Fruit fly (Drosophila melanogaster) whole organism, embryonic: ENCODE data around the gene CG16853.
A peak's percentile ranks its signal among the peaks of the same experiment; 100 is the strongest.

Experiments used
- Ada2b ChIP-seq: fragments of 200-800 bp; sonication (Bioruptor generic); IDR thresholded peaks from 2 replicates; pipeline ENCODE4 v1.3.6; 2022; ENCODE audit warnings: missing biosample characterization, missing genetic modification characterization
- Adf1 ChIP-seq: fragments of 200-800 bp; sonication (Bioruptor generic); IDR thresholded peaks from 2 replicates; pipeline ENCODE4 v1.3.6; 2022; ENCODE audit warnings: missing biosample characterization, missing genetic modification characterization
- Atf3 ChIP-seq: fragments of 200-800 bp; sonication (Bioruptor generic); optimal IDR thresholded peaks from 3 replicates; lab custom pipeline; 2016; ENCODE audit warnings: missing biosample characterization, missing genetic modification characterization
- C15 ChIP-seq: fragments of 200-800 bp; sonication (Bioruptor generic); IDR thresholded peaks from 3 replicates; pipeline ENCODE4 v1.3.6; 2022; ENCODE audit warnings: missing biosample characterization, missing genetic modification characterization
- CG10274 ChIP-seq: fragments of 200-800 bp; sonication (Bioruptor generic); optimal IDR thresholded peaks from 3 replicates; lab custom pipeline; 2017; ENCODE audit warnings: missing biosample characterization, mild to moderate bottlenecking, missing genetic modification characterization
- CG10321 ChIP-seq: fragments of 200-800 bp; sonication (Bioruptor generic); IDR thresholded peaks from 2 replicates; pipeline ENCODE4 v1.3.6; 2022; ENCODE audit warnings: missing biosample characterization, missing genetic modification characterization
- CG10565 ChIP-seq: fragments of 200-800 bp; sonication (Bioruptor generic); optimal IDR thresholded peaks from 3 replicates; lab custom pipeline; 2016; ENCODE audit warnings: missing biosample characterization, mild to moderate bottlenecking, missing genetic modification characterization
- CG10654 ChIP-seq: fragments of 200-800 bp; sonication (Bioruptor generic); optimal IDR thresholded peaks from 2 replicates; lab custom pipeline; 2016; ENCODE audit warnings: missing biosample characterization, missing genetic modification characterization
- CG11247 ChIP-seq: fragments of 200-800 bp; sonication (Bioruptor generic); IDR thresholded peaks from 2 replicates; pipeline ENCODE4 v1.3.6; 2022; ENCODE audit warnings: missing biosample characterization, missing genetic modification characterization
- CG12071 ChIP-seq: fragments of 200-800 bp; sonication (Bioruptor generic); optimal IDR thresholded peaks from 3 replicates; lab custom pipeline; 2018; ENCODE audit warnings: missing biosample characterization, mild to moderate bottlenecking, missing genetic modification characterization
- CG17568 ChIP-seq: fragments of 200-800 bp; sonication (Bioruptor generic); optimal IDR thresholded peaks from 2 replicates; lab custom pipeline; 2018; ENCODE audit warnings: missing biosample characterization, mild to moderate bottlenecking, missing genetic modification characterization, moderate library complexity
- CG18262 ChIP-seq: fragments of 200-800 bp; optimal IDR thresholded peaks from 3 replicates; lab custom pipeline; 2019; ENCODE audit warnings: missing biosample characterization, mild to moderate bottlenecking, missing genetic modification characterization, moderate library complexity
- CG31441 ChIP-seq: fragments of 200-800 bp; sonication (Bioruptor generic); IDR thresholded peaks from 2 replicates; pipeline ENCODE4 v1.3.6; 2022; ENCODE audit warnings: missing biosample characterization, missing genetic modification characterization
- CG32772 ChIP-seq: fragments of 200-800 bp; sonication (Bioruptor generic); IDR thresholded peaks from 2 replicates; pipeline ENCODE4 v1.3.6; 2022; ENCODE audit warnings: missing biosample characterization, missing genetic modification characterization
- CG4328 ChIP-seq: fragments of 200-800 bp; sonication (Bioruptor generic); optimal IDR thresholded peaks from 3 replicates; lab custom pipeline; 2017; ENCODE audit warnings: missing biosample characterization, missing genetic modification reagents, missing genetic modification characterization
- CG6683 ChIP-seq: fragments of 200-800 bp; sonication (Bioruptor generic); optimal IDR thresholded peaks from 2 replicates; lab custom pipeline; 2017; ENCODE audit warnings: missing biosample characterization, mild to moderate bottlenecking, missing genetic modification characterization, missing genetic modification reagents
- CG7987 ChIP-seq: fragments of 200-800 bp; sonication (Bioruptor generic); optimal IDR thresholded peaks from 2 replicates; lab custom pipeline; 2018; ENCODE audit warnings: missing biosample characterization, mild to moderate bottlenecking, missing genetic modification characterization, moderate library complexity
- CG8281 ChIP-seq: fragments of 200-800 bp; sonication (Bioruptor generic); optimal IDR thresholded peaks from 2 replicates; lab custom pipeline; 2018; ENCODE audit warnings: missing biosample characterization, mild to moderate bottlenecking, missing genetic modification characterization, moderate library complexity
- CG9609 ChIP-seq: fragments of 200-800 bp; sonication (Bioruptor generic); optimal IDR thresholded peaks from 3 replicates; lab custom pipeline; 2016; ENCODE audit warnings: missing biosample characterization, missing genetic modification characterization
- CG9932 ChIP-seq: fragments of 200-800 bp; sonication (Bioruptor generic); IDR thresholded peaks from 2 replicates; pipeline ENCODE4 v1.3.6; 2022; ENCODE audit warnings: missing biosample characterization, missing genetic modification characterization
- Camta ChIP-seq: fragments of 200-800 bp; sonication (Bioruptor generic); optimal IDR thresholded peaks from 2 replicates; lab custom pipeline; 2016; ENCODE audit warnings: missing biosample characterization, missing genetic modification characterization
- Dfd ChIP-seq, 2 experiments: fragments of >200 bp; optimal IDR thresholded peaks; 2 replicates each; lab custom pipeline; 2017; ENCODE audit warnings: missing biosample characterization in 2 of 2, missing genetic modification characterization in 2 of 2
- Dll ChIP-seq: fragments of 200-800 bp; sonication (Bioruptor generic); IDR thresholded peaks from 4 replicates; pipeline ENCODE4 v1.3.6; 2022; ENCODE audit warnings: missing biosample characterization, missing genetic modification characterization; ENCODE audit not compliant: partially characterized antibody
- Fer1 ChIP-seq: fragments of 200-800 bp; sonication (Bioruptor generic); optimal IDR thresholded peaks from 2 replicates; lab custom pipeline; 2017; ENCODE audit warnings: missing biosample characterization, mild to moderate bottlenecking, missing genetic modification characterization
- HLH4C ChIP-seq: fragments of 200-800 bp; sonication (Bioruptor generic); IDR thresholded peaks from 3 replicates; pipeline ENCODE4 v1.3.6; 2022; ENCODE audit warnings: missing biosample characterization, missing genetic modification characterization; ENCODE audit not compliant: partially characterized antibody
- HLH54F ChIP-seq: fragments of 200-800 bp; sonication (Bioruptor generic); optimal IDR thresholded peaks from 3 replicates; lab custom pipeline; 2016; ENCODE audit warnings: missing biosample characterization, missing genetic modification characterization
- Hmx ChIP-seq: fragments of 200-800 bp; sonication (Bioruptor generic); optimal IDR thresholded peaks from 2 replicates; lab custom pipeline; 2016; ENCODE audit warnings: missing biosample characterization, missing genetic modification characterization
- Hr39 ChIP-seq: fragments of >200 bp; optimal IDR thresholded peaks from 2 replicates; lab custom pipeline; 2017
- Lhr ChIP-seq: fragments of 200-800 bp; sonication (Bioruptor generic); optimal IDR thresholded peaks from 3 replicates; lab custom pipeline; 2017; ENCODE audit warnings: mild to moderate bottlenecking, missing biosample characterization, missing genetic modification reagents, missing genetic modification characterization
- Max ChIP-seq: fragments of 200-800 bp; sonication (Bioruptor generic); optimal IDR thresholded peaks from 2 replicates; lab custom pipeline; 2016; ENCODE audit warnings: missing biosample characterization, mild to moderate bottlenecking, missing genetic modification characterization
- Myb ChIP-seq: fragments of 200-800 bp; sonication (Bioruptor generic); optimal IDR thresholded peaks from 2 replicates; lab custom pipeline; 2016; ENCODE audit warnings: missing biosample characterization, missing genetic modification characterization
- NK7.1 ChIP-seq: fragments of 200-800 bp; sonication (Bioruptor generic); optimal IDR thresholded peaks from 3 replicates; lab custom pipeline; 2016; ENCODE audit warnings: missing biosample characterization, missing genetic modification characterization
- Usf ChIP-seq: fragments of 200-800 bp; sonication (Bioruptor generic); optimal IDR thresholded peaks from 2 replicates; lab custom pipeline; 2017; ENCODE audit warnings: missing genotype, missing biosample characterization, missing genetic modification characterization
- Vsx1 ChIP-seq: fragments of 200-800 bp; sonication (Bioruptor generic); optimal IDR thresholded peaks from 2 replicates; lab custom pipeline; 2017; ENCODE audit warnings: missing biosample characterization, mild to moderate bottlenecking, missing genetic modification characterization, missing genetic modification reagents
- bab2 ChIP-seq: fragments of 200-800 bp; sonication (Bioruptor generic); optimal IDR thresholded peaks from 2 replicates; lab custom pipeline; 2016; ENCODE audit warnings: missing biosample characterization, missing genetic modification characterization
- bowl ChIP-seq: fragments of 200-800 bp; sonication (Bioruptor generic); IDR thresholded peaks from 2 replicates; pipeline ENCODE4 v1.3.6; 2022; ENCODE audit warnings: missing biosample characterization, missing genetic modification characterization
- cg ChIP-seq: fragments of 200-800 bp; sonication (Bioruptor generic); optimal IDR thresholded peaks from 3 replicates; lab custom pipeline; 2019; ENCODE audit warnings: missing biosample characterization, mild to moderate bottlenecking, missing genetic modification characterization, moderate library complexity
- da ChIP-seq: fragments of 200-800 bp; sonication (Bioruptor generic); optimal IDR thresholded peaks from 2 replicates; lab custom pipeline; 2016; ENCODE audit warnings: missing biosample characterization, missing genetic modification characterization
- dpn ChIP-seq, 2 experiments: fragments of 200-800 bp; sonication (Bioruptor generic); optimal IDR thresholded peaks; 3 replicates each; lab custom pipeline; 2016; ENCODE audit warnings: missing biosample characterization in 2 of 2, missing genetic modification characterization in 2 of 2
- eve ChIP-seq, 2 experiments: fragments of >200 bp; optimal IDR thresholded peaks; 2 replicates each; lab custom pipeline; 2017; ENCODE audit warnings: missing biosample characterization in 2 of 2, missing genetic modification characterization in 2 of 2
- gro ChIP-seq: fragments of 200-800 bp; sonication (Bioruptor generic); optimal IDR thresholded peaks from 2 replicates; lab custom pipeline; 2016; ENCODE audit warnings: missing biosample characterization, missing genetic modification characterization
- gt ChIP-seq: fragments of 200-800 bp; sonication (Bioruptor generic); IDR thresholded peaks from 2 replicates; pipeline ENCODE4 v1.3.6; 2022; ENCODE audit warnings: missing biosample characterization, missing genetic modification characterization
- knrl ChIP-seq: fragments of 200-800 bp; sonication (Bioruptor generic); IDR thresholded peaks from 3 replicates; pipeline ENCODE4 v1.3.6; 2022; ENCODE audit warnings: missing biosample characterization, missing genetic modification characterization; ENCODE audit not compliant: partially characterized antibody
- org-1 ChIP-seq: fragments of 200-800 bp; sonication (Bioruptor generic); optimal IDR thresholded peaks from 2 replicates; lab custom pipeline; 2017; ENCODE audit warnings: missing biosample characterization, missing genetic modification characterization
- repo ChIP-seq: fragments of 200-800 bp; sonication (Bioruptor generic); optimal IDR thresholded peaks from 2 replicates; lab custom pipeline; 2016; ENCODE audit warnings: missing biosample characterization, missing genetic modification characterization
- salm ChIP-seq: fragments of 200-800 bp; sonication (Bioruptor generic); optimal IDR thresholded peaks from 2 replicates; lab custom pipeline; 2018; ENCODE audit warnings: missing biosample characterization, mild to moderate bottlenecking, missing genetic modification characterization
- sob ChIP-seq: fragments of 200-800 bp; sonication (Bioruptor generic); IDR thresholded peaks from 2 replicates; pipeline ENCODE4 v1.3.6; 2022; ENCODE audit warnings: missing biosample characterization, missing genetic modification characterization
- sug ChIP-seq: fragments of 200-800 bp; optimal IDR thresholded peaks from 2 replicates; lab custom pipeline; 2019; ENCODE audit warnings: missing biosample characterization, mild to moderate bottlenecking, missing genetic modification characterization, moderate library complexity
- yki ChIP-seq: fragments of >200 bp; optimal IDR thresholded peaks from 3 replicates; lab custom pipeline; 2018
- zen ChIP-seq: fragments of 200-800 bp; sonication (Bioruptor generic); optimal IDR thresholded peaks from 3 replicates; lab custom pipeline; 2018; ENCODE audit warnings: missing biosample characterization, mild to moderate bottlenecking, missing genetic modification characterization, moderate library complexity

The CG16853 gene

DNA sequence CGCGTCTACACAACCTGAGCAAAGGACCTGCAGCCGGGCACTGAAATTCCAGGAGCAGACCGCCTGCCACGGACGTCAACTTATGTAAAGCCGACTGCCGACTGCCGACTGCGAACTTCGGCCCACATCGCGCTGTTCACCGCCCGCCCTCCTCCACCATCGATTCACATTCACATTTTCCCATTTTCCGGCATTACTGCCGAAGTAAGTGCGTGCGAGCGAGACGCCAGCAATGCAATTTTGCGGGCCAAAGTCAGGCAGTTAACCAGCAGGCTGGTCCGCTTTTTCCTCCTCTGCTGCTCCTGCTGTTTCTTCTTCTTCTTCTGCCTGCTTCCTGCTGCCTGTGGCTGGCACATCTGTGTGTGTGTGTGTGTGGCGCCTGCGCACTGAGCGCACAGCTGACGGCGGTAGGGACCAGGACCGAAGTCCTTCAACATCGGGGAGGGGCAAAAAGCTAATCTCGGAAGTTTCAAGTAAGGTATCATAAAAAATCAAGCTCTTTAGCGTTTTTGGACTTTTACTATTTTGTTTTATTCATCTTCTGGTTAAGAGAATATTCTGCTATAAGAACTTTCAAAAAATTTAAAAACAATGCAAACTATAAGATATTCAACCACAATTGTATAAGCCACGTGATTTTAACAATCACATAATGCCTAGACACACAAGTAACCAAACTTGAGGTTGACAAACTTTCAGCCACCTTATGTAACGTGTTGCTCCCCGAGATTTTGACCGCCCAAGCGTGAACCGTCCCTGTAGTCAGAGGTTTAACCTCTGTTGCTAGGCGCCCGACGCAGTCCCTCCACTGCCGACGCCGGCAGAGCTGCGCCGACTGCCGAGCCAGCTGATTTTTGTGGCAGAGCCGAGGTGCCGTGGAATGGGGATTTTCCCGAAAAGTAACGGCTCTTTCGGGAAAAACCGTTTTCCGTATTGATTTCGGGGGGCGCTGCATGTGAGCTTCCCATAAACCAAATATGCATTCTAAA is 6.0 kb downstream of the CG16853 start (continued):
- TF ChIP-seq Dll (GFP tag; lab: Robert Waterston, UW) (no peak), CG10565 (GFP tag; lab: Kevin White, UChicago) (no peak), CG18262 (tag; lab: Kevin White, UChicago) (peak; percentile 69), Hmx (GFP tag; lab: Kevin White, UChicago) (peak; percentile 45), repo (peak; percentile 1), sob (peak; percentile 59), bab2 (GFP tag; lab: Kevin White, UChicago) (peak; percentile 42), CG6683 (GFP tag; lab: Kevin White, UChicago) (no peak), CG10321 (GFP tag; lab: Robert Waterston, UW) (peak; percentile 58), NK7.1 (GFP tag; lab: Kevin White, UChicago) (no peak), CG11247 (GFP tag; lab: Robert Waterston, UW) (no peak), Usf (GFP tag; lab: Kevin White, UChicago) (peak; percentile 46), Dfd (GFP tag; optimal IDR thresholded peaks at IDR 0.05; lab: Kevin White, UChicago) (peak in 1 of 2 experiments; percentile 72), CG10274 (GFP tag; lab: Kevin White, UChicago) (no peak), eve (GFP tag; optimal IDR thresholded peaks at IDR 0.05; lab: Kevin White, UChicago) (no peak), CG9609 (GFP tag; lab: Kevin White, UChicago) (peak; percentile 68), HLH4C (no peak), Ada2b (0 out of 2 replicates have a peak, but pooled peaks have one; percentile 21), da (GFP tag; lab: Kevin White, UChicago) (no peak), Camta (GFP tag; lab: Kevin White, UChicago) (peak; percentile 38), HLH54F (peak; percentile 41), org-1 (GFP tag; lab: Kevin White, UChicago) (peak; percentile 58), CG4328 (GFP tag; lab: Kevin White, UChicago) (peak; percentile 29), CG8281 (tag; lab: Kevin White, UChicago) (no peak), C15 (GFP tag; lab: Robert Waterston, UW) (no peak), dpn (GFP tag; optimal IDR thresholded peaks at IDR 0.05; lab: Kevin White, UChicago) (peak; percentile 36 to 58), Adf1 (GFP tag; lab: Robert Waterston, UW) (peak; percentile 81), zen (tag; lab: Kevin White, UChicago) (peak; percentile 61), Fer1 (GFP tag; lab: Kevin White, UChicago) (peak; percentile 11), CG17568 (GFP tag; lab: Kevin White, UChicago) (no peak), CG7987 (no peak), Max (GFP tag; lab: Kevin White, UChicago) (peak; percentile 27), gro (GFP tag; lab: Kevin White, UChicago) (peak; percentile 6), sug (peak; percentile 52), CG10654 (GFP tag; lab: Kevin White, UChicago) (peak; percentile 15), knrl (GFP tag; lab: Robert Waterston, UW) (peak; percentile 37; the same call in 2 of the 3 replicates), salm (tag; lab: Kevin White, UChicago) (no peak), cg (GFP tag; lab: Kevin White, UChicago) (peak; percentile 45), Myb (GFP tag; lab: Kevin White, UChicago) (peak; percentile 26), CG9932 (GFP tag; lab: Robert Waterston, UW) (peak; percentile 53), Vsx1 (GFP tag; lab: Kevin White, UChicago) (no peak), Lhr (GFP tag; lab: Kevin White, UChicago) (no peak), bowl (GFP tag; lab: Robert Waterston, UW) (no peak), Atf3 (no peak), CG32772 (GFP tag; lab: Robert Waterston, UW) (no peak), CG12071 (no peak), gt (no peak), yki (lab: Kevin White, UChicago) (no peak), Hr39 (no peak), CG31441 (GFP tag; lab: Robert Waterston, UW) (peak; percentile 44; the same call in 1 of the 2 replicates)
